Fruit fly (Drosophila melanogaster): ENCODE measurements around the gene kmg.

The kmg gene

DNA sequence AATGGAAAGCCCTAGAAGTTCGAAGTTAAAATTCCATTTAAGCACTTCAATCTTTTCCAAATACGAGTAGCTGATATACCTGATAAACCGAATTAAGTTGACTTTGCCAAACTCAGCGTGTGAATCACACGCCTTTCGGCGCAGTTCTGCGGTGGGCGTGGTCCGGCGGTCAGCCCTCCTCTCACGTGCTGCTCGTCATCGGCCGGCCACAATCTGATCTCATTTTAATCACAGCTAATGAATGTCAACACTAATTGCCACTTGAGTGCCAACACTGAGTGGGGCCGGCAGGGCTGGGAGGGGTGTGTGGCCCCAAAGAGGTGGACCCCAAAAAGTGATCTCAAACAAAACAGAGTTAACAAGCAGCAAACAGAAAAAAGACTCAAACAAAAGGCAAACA lies 24.4 kb upstream of the kmg start:
- TF ChIP-seq CG8159 (tag; optimal IDR thresholded peaks at IDR 0.05) (no peak), CG13204 (GFP tag; optimal IDR thresholded peaks at IDR 0.05) (no peak), CG15710 (tag; optimal IDR thresholded peaks at IDR 0.05) (no peak), CG8301 (tag; optimal IDR thresholded peaks at IDR 0.05) (no peak), CG32121 (GFP tag; IDR thresholded peaks at IDR 0.05) (no peak)

- TF ChIP-seq CG34367 (tag; optimal IDR thresholded peaks at IDR 0.05) (no peak), CG13204 (GFP tag; optimal IDR thresholded peaks at IDR 0.05) (no peak), CG14655 (GFP tag; optimal IDR thresholded peaks at IDR 0.05) (no peak), EcR (GFP tag; optimal IDR thresholded peaks at IDR 0.05) (no peak), D1 (tag; optimal IDR thresholded peaks at IDR 0.05) (no peak), CG32121 (GFP tag; IDR thresholded peaks at IDR 0.05) (no peak), rn (GFP tag; IDR thresholded peaks at IDR 0.05) (no peak), Ets98B (GFP tag; IDR thresholded peaks at IDR 0.05) (no peak), CG10348 (GFP tag; IDR thresholded peaks at IDR 0.05) (no peak), fd96Ca (GFP tag; IDR thresholded peaks at IDR 0.05) (no peak), CG12605 (GFP tag; IDR thresholded peaks at IDR 0.05) (no peak), gl (tag; optimal IDR thresholded peaks at IDR 0.05) (no peak)
Measured at dm6 chr2L:13140891-13141290, 19.4 kb upstream of the kmg start.

DNA sequence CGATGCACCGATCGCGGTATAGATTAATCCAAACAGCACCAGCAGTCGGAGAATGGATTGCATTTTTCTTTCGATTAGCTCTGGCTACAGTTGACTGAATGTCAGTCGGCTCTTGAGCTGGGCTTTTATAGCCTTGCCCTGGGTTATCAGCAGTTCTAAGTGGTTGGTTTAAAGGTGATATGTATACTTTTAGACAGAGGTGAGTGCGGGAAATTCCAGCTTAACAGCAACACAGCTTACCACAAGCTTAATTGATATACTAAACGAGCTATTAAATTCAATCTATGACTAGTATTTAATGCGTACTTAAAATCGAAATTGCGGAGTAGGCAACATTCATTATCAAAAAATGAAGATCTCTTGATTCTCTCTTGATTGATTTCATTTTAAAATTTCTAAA lies 17.5 kb upstream of the kmg start, which contains the start of gene CG9928:
CG9928 (minus strand) TSS at position 101 of the 400 bp plus-strand sequence.
- TF ChIP-seq CG17806 (tag; optimal IDR thresholded peaks at IDR 0.05): no peak
- TF ChIP-seq CG10348 (GFP tag; IDR thresholded peaks at IDR 0.05): no peak
- TF ChIP-seq EcR (GFP tag; optimal IDR thresholded peaks at IDR 0.05): no peak
- no peak for TF ChIP-seq gl (tag; optimal IDR thresholded peaks at IDR 0.05)
- no peak for TF ChIP-seq CG8301 (tag; optimal IDR thresholded peaks at IDR 0.05)
- no peak for TF ChIP-seq rn (GFP tag; IDR thresholded peaks at IDR 0.05)
- no peak for TF ChIP-seq Pif1B (GFP tag; optimal IDR thresholded peaks at IDR 0.05)
- TF ChIP-seq D1 (tag; optimal IDR thresholded peaks at IDR 0.05): no peak
- no peak for TF ChIP-seq CG12605 (GFP tag; IDR thresholded peaks at IDR 0.05)
- TF ChIP-seq CG34367 (tag; optimal IDR thresholded peaks at IDR 0.05): no peak
- no peak for TF ChIP-seq CG13204 (GFP tag; optimal IDR thresholded peaks at IDR 0.05)
- no peak for TF ChIP-seq Snoo (tag; optimal IDR thresholded peaks at IDR 0.05)
- no peak for TF ChIP-seq CG4496 (GFP tag; IDR thresholded peaks at IDR 0.05)
- no peak for TF ChIP-seq CG14655 (GFP tag; optimal IDR thresholded peaks at IDR 0.05)
- TF ChIP-seq Ets98B (GFP tag; IDR thresholded peaks at IDR 0.05): no peak

dm6 chr2L:13143522-13143921 lies 16.8 kb upstream of the kmg start, which contains the start of gene CG16978:
TSS of gene CG16978 (minus strand) at chr2L:13143622.
- no peak for TF ChIP-seq CG12605 (GFP tag; IDR thresholded peaks at IDR 0.05)
- TF ChIP-seq CG15710 (tag; optimal IDR thresholded peaks at IDR 0.05): no peak
- TF ChIP-seq CG34367 (tag; optimal IDR thresholded peaks at IDR 0.05): no peak
- no peak for TF ChIP-seq rn (GFP tag; IDR thresholded peaks at IDR 0.05)
- no peak for TF ChIP-seq gl (tag; optimal IDR thresholded peaks at IDR 0.05)
- no peak for TF ChIP-seq CG13204 (GFP tag; optimal IDR thresholded peaks at IDR 0.05)
- no peak for TF ChIP-seq D1 (tag; optimal IDR thresholded peaks at IDR 0.05)

dm6 chr2L:13145035-13145683 lies 15.2 kb upstream of the kmg start:
- TF ChIP-seq CG17806 (tag; optimal IDR thresholded peaks at IDR 0.05) (peak; percentile 1), CG10348 (GFP tag; IDR thresholded peaks at IDR 0.05) (no peak), CG13204 (GFP tag; optimal IDR thresholded peaks at IDR 0.05) (no peak), gl (tag; optimal IDR thresholded peaks at IDR 0.05) (no peak), Ets98B (GFP tag; IDR thresholded peaks at IDR 0.05) (0 out of 2 replicates have a peak, but pooled peaks have one; percentile 34), CG32121 (GFP tag; IDR thresholded peaks at IDR 0.05) (peak; percentile 73), CG8301 (tag; optimal IDR thresholded peaks at IDR 0.05) (peak; percentile 18), EcR (GFP tag; optimal IDR thresholded peaks at IDR 0.05) (no peak), CG4496 (GFP tag; IDR thresholded peaks at IDR 0.05) (peak; percentile 66; the same call in 2 of the 3 replicates), Pif1A (GFP tag; optimal IDR thresholded peaks at IDR 0.05) (no peak), Pif1B (GFP tag; optimal IDR thresholded peaks at IDR 0.05) (peak; percentile 8), CG15710 (tag; optimal IDR thresholded peaks at IDR 0.05) (no peak), CG9948 (tag; optimal IDR thresholded peaks at IDR 0.05) (no peak), CG8159 (tag; optimal IDR thresholded peaks at IDR 0.05) (peak; percentile 24), D1 (tag; optimal IDR thresholded peaks at IDR 0.05) (no peak), rn (GFP tag; IDR thresholded peaks at IDR 0.05) (peak; percentile 50; the same call in 1 of the 2 replicates), fd96Ca (GFP tag; IDR thresholded peaks at IDR 0.05) (0 out of 3 replicates have a peak, but pooled peaks have one; percentile 23), CG12605 (GFP tag; IDR thresholded peaks at IDR 0.05) (no peak), CG34367 (tag; optimal IDR thresholded peaks at IDR 0.05) (no peak), Snoo (tag; optimal IDR thresholded peaks at IDR 0.05) (no peak), CG14655 (GFP tag; optimal IDR thresholded peaks at IDR 0.05) (peak; percentile 30)

dm6 chr2L:13146254-13146653 lies 14.1 kb upstream of the kmg start:
- TF ChIP-seq CG12605 (GFP tag; IDR thresholded peaks at IDR 0.05): no peak
- TF ChIP-seq CG8301 (tag; optimal IDR thresholded peaks at IDR 0.05): peak; percentile 37
- TF ChIP-seq CG15710 (tag; optimal IDR thresholded peaks at IDR 0.05): peak; percentile 83
- TF ChIP-seq CG4496 (GFP tag; IDR thresholded peaks at IDR 0.05): no peak
- TF ChIP-seq Ets98B (GFP tag; IDR thresholded peaks at IDR 0.05): no peak
- peak; percentile 75 for TF ChIP-seq CG14655 (GFP tag; optimal IDR thresholded peaks at IDR 0.05)
- peak; percentile 56 for TF ChIP-seq D1 (tag; optimal IDR thresholded peaks at IDR 0.05)
- peak; percentile 81 for TF ChIP-seq CG17806 (tag; optimal IDR thresholded peaks at IDR 0.05)
- TF ChIP-seq fd96Ca (GFP tag; IDR thresholded peaks at IDR 0.05): no peak
- peak; percentile 41 for TF ChIP-seq CG13204 (GFP tag; optimal IDR thresholded peaks at IDR 0.05)
- no peak for TF ChIP-seq rn (GFP tag; IDR thresholded peaks at IDR 0.05)
- TF ChIP-seq CG32121 (GFP tag; IDR thresholded peaks at IDR 0.05): 0 out of 2 replicates have a peak, but pooled peaks have one; percentile 25
- peak; percentile 43 for TF ChIP-seq Snoo (tag; optimal IDR thresholded peaks at IDR 0.05)
- no peak for TF ChIP-seq CG10348 (GFP tag; IDR thresholded peaks at IDR 0.05)
- TF ChIP-seq CG8159 (tag; optimal IDR thresholded peaks at IDR 0.05): peak; percentile 89
- TF ChIP-seq gl (tag; optimal IDR thresholded peaks at IDR 0.05): peak; percentile 24
- TF ChIP-seq CG34367 (tag; optimal IDR thresholded peaks at IDR 0.05): peak; percentile 68
- peak; percentile 86 for TF ChIP-seq CG9948 (tag; optimal IDR thresholded peaks at IDR 0.05)

Measured in whole organism, pupa.